Worm (Caenorhabditis elegans) whole organism, L2 larva: ENCODE measurements around the gene deb-1.

Source experiments
- C34F6.9 ChIP-seq: fragments of 150-350 bp; optimal IDR thresholded peaks from 2 replicates; lab custom pipeline; 2014; ENCODE audit warnings: missing biosample characterization, missing genetic modification characterization
- F13H6.1 ChIP-seq: sonication (generic microtip); optimal IDR thresholded peaks from 2 replicates; lab custom pipeline; 2016; ENCODE audit warnings: missing genetic modification characterization, missing compliant biosample characterization
- R02D3.7 ChIP-seq: fragments of 150-350 bp; optimal IDR thresholded peaks from 2 replicates; lab custom pipeline; 2014; ENCODE audit warnings: missing biosample characterization, missing genetic modification characterization
- Y55F3AM.14 ChIP-seq: fragments of 200-800 bp; sonication (Bioruptor generic); optimal IDR thresholded peaks from 2 replicates; lab custom pipeline; 2018; ENCODE audit warnings: mild to moderate bottlenecking, missing genetic modification characterization, missing compliant biosample characterization
- ZK546.5 ChIP-seq: sonication (generic microtip); optimal IDR thresholded peaks from 2 replicates; lab custom pipeline; 2017; ENCODE audit warnings: missing biosample characterization, missing genetic modification characterization
- alr-1 ChIP-seq: fragments of 150-350 bp; optimal IDR thresholded peaks from 2 replicates; lab custom pipeline; 2014; ENCODE audit warnings: missing biosample characterization, missing genetic modification characterization
- aly-2 ChIP-seq: fragments of 150-350 bp; optimal IDR thresholded peaks from 2 replicates; lab custom pipeline; 2014; ENCODE audit warnings: missing biosample characterization, missing genetic modification characterization
- ama-1 ChIP-seq: fragments of 150-350 bp; optimal IDR thresholded peaks from 2 replicates; lab custom pipeline; 2018; ENCODE audit warnings: inconsistent platforms
- blmp-1 ChIP-seq: sonication (generic microtip); optimal IDR thresholded peaks from 2 replicates; lab custom pipeline; 2017; ENCODE audit warnings: missing genetic modification characterization, mild to moderate bottlenecking, missing compliant biosample characterization, antibody characterized with exemption, moderate library complexity; ENCODE audit not compliant: insufficient read depth
- ceh-16 ChIP-seq: fragments of 150-350 bp; optimal IDR thresholded peaks from 2 replicates; lab custom pipeline; 2014; ENCODE audit warnings: missing biosample characterization, missing genetic modification characterization
- ceh-82 ChIP-seq: fragments of 150-350 bp; optimal IDR thresholded peaks from 2 replicates; lab custom pipeline; 2014; ENCODE audit warnings: missing biosample characterization, missing genetic modification characterization
- crh-2 ChIP-seq: sonication (generic microtip); optimal IDR thresholded peaks from 2 replicates; lab custom pipeline; 2017; ENCODE audit warnings: missing biosample characterization, missing genetic modification characterization
- dmd-4 ChIP-seq: sonication (generic microtip); optimal IDR thresholded peaks from 2 replicates; lab custom pipeline; 2017; ENCODE audit warnings: missing biosample characterization, missing genetic modification characterization
- egl-27 ChIP-seq: sonication (generic microtip); optimal IDR thresholded peaks from 3 replicates; lab custom pipeline; 2017; ENCODE audit warnings: missing biosample characterization, missing genetic modification reagents, missing genetic modification characterization
- elt-1 ChIP-seq: fragments of 150-350 bp; optimal IDR thresholded peaks from 2 replicates; lab custom pipeline; 2014; ENCODE audit warnings: missing biosample characterization, missing genetic modification characterization
- elt-3 ChIP-seq: sonication (generic microtip); optimal IDR thresholded peaks from 2 replicates; lab custom pipeline; 2017; ENCODE audit warnings: missing biosample characterization, missing genetic modification characterization
- fos-1 ChIP-seq: fragments of 150-350 bp; optimal IDR thresholded peaks from 2 replicates; lab custom pipeline; 2014; ENCODE audit warnings: missing biosample characterization, missing genetic modification characterization
- gmeb-1 ChIP-seq: fragments of 150-350 bp; optimal IDR thresholded peaks from 2 replicates; lab custom pipeline; 2014; ENCODE audit warnings: missing biosample characterization, missing genetic modification characterization
- lin-11 ChIP-seq: fragments of 150-350 bp; sonication (generic microtip); optimal IDR thresholded peaks from 2 replicates; lab custom pipeline; 2014; ENCODE audit warnings: missing biosample characterization, missing genetic modification characterization, inconsistent platforms, mixed read lengths
- lin-13 ChIP-seq: fragments of 150-350 bp; optimal IDR thresholded peaks from 2 replicates; lab custom pipeline; 2014; ENCODE audit warnings: missing biosample characterization, missing genetic modification reagents, missing genetic modification characterization
- lin-39 ChIP-seq: fragments of 150-350 bp; optimal IDR thresholded peaks from 2 replicates; lab custom pipeline; 2014; ENCODE audit warnings: missing biosample characterization, missing genetic modification reagents, missing genetic modification characterization
- lsy-2 ChIP-seq, 2 experiments: fragments of 150-350 bp in 1 of 2; sonication (generic microtip) in 1 of 2; optimal IDR thresholded peaks; 2 replicates each; lab custom pipeline; 2014 to 2017; ENCODE audit warnings: missing biosample characterization in 2 of 2, missing genetic modification characterization in 2 of 2
- mab-5 ChIP-seq: fragments of 150-350 bp; optimal IDR thresholded peaks from 2 replicates; lab custom pipeline; 2014; ENCODE audit warnings: missing biosample characterization, missing genetic modification characterization
- mbf-1 ChIP-seq: sonication (generic microtip); optimal IDR thresholded peaks from 2 replicates; lab custom pipeline; 2017; ENCODE audit warnings: missing biosample characterization, missing genetic modification characterization
- mdl-1 ChIP-seq, 2 experiments: fragments of 150-350 bp in 1 of 2; sonication (generic microtip) in 1 of 2; optimal IDR thresholded peaks; 2 replicates each; lab custom pipeline; 2017; ENCODE audit warnings: missing biosample characterization in 2 of 2, missing genetic modification characterization in 2 of 2
- nhr-10 ChIP-seq: sonication (generic microtip); optimal IDR thresholded peaks from 2 replicates; lab custom pipeline; 2017; ENCODE audit warnings: missing biosample characterization, missing genetic modification characterization
- nhr-11 ChIP-seq: fragments of 150-350 bp; optimal IDR thresholded peaks from 2 replicates; lab custom pipeline; 2014; ENCODE audit warnings: missing biosample characterization, missing genetic modification characterization
- nhr-12 ChIP-seq: fragments of 150-350 bp; optimal IDR thresholded peaks from 2 replicates; lab custom pipeline; 2014; ENCODE audit warnings: missing biosample characterization, missing genetic modification characterization
- nhr-129 ChIP-seq: fragments of 150-350 bp; optimal IDR thresholded peaks from 2 replicates; lab custom pipeline; 2014; ENCODE audit warnings: missing biosample characterization, missing genetic modification characterization
- nhr-21 ChIP-seq: fragments of 150-350 bp; optimal IDR thresholded peaks from 2 replicates; lab custom pipeline; 2014; ENCODE audit warnings: missing biosample characterization, missing genetic modification characterization
- nhr-23 ChIP-seq: fragments of 150-350 bp; optimal IDR thresholded peaks from 2 replicates; lab custom pipeline; 2014; ENCODE audit warnings: missing biosample characterization, missing genetic modification reagents, missing genetic modification characterization
- nhr-237 ChIP-seq: fragments of 150-350 bp; optimal IDR thresholded peaks from 2 replicates; lab custom pipeline; 2014; ENCODE audit warnings: missing biosample characterization, missing genetic modification characterization
- nhr-25 ChIP-seq: fragments of 150-350 bp; sonication (generic microtip); optimal IDR thresholded peaks from 3 replicates; lab custom pipeline; 2014; ENCODE audit warnings: missing biosample characterization, missing genetic modification characterization
- nhr-6 ChIP-seq: fragments of 150-350 bp; optimal IDR thresholded peaks from 2 replicates; lab custom pipeline; 2014; ENCODE audit warnings: missing biosample characterization, missing genetic modification characterization
- nhr-77 ChIP-seq: fragments of 150-350 bp; optimal IDR thresholded peaks from 2 replicates; lab custom pipeline; 2014; ENCODE audit warnings: missing biosample characterization, missing genetic modification characterization
- peb-1 ChIP-seq: fragments of 150-350 bp; optimal IDR thresholded peaks from 2 replicates; lab custom pipeline; 2014; ENCODE audit warnings: missing biosample characterization, missing genetic modification characterization
- sem-4 ChIP-seq: fragments of 150-350 bp; optimal IDR thresholded peaks from 2 replicates; lab custom pipeline; 2014; ENCODE audit warnings: missing biosample characterization, missing genetic modification reagents, missing genetic modification characterization
- skn-1 ChIP-seq: sonication (generic microtip); optimal IDR thresholded peaks from 2 replicates; lab custom pipeline; 2017; ENCODE audit warnings: missing biosample characterization, missing genetic modification characterization
- sma-3 ChIP-seq: sonication (generic microtip); optimal IDR thresholded peaks from 2 replicates; lab custom pipeline; 2016; ENCODE audit warnings: missing genetic modification reagents, missing genetic modification characterization, missing compliant biosample characterization
- sma-9 ChIP-seq, 2 experiments: fragments of 150-350 bp in 1 of 2; sonication (generic microtip) in 1 of 2; optimal IDR thresholded peaks; 2 replicates each; lab custom pipeline; 2014 to 2016; ENCODE audit warnings: missing genetic modification characterization in 2 of 2, mild to moderate bottlenecking in 1 of 2, missing biosample characterization in 1 of 2, missing compliant biosample characterization in 1 of 2, missing genetic modification reagents in 1 of 2, moderate library complexity in 1 of 2
- snpc-4 ChIP-seq: fragments of 150-350 bp; optimal IDR thresholded peaks from 2 replicates; lab custom pipeline; 2014; ENCODE audit warnings: missing biosample characterization, missing genetic modification characterization
- unc-39 ChIP-seq: fragments of 150-350 bp; optimal IDR thresholded peaks from 2 replicates; lab custom pipeline; 2014; ENCODE audit warnings: missing biosample characterization, missing genetic modification characterization
- unc-55 ChIP-seq: fragments of 150-350 bp; sonication (generic microtip); optimal IDR thresholded peaks from 3 replicates; lab custom pipeline; 2014; ENCODE audit warnings: missing biosample characterization, missing genetic modification reagents, missing genetic modification characterization
- unc-62 ChIP-seq: fragments of 150-350 bp; optimal IDR thresholded peaks from 2 replicates; lab custom pipeline; 2014; ENCODE audit warnings: missing biosample characterization, missing genetic modification reagents, missing genetic modification characterization
- zag-1 ChIP-seq: fragments of 150-350 bp; optimal IDR thresholded peaks from 2 replicates; lab custom pipeline; 2014; ENCODE audit warnings: missing biosample characterization, missing genetic modification characterization
- ztf-1 ChIP-seq: fragments of 200-800 bp; sonication (Bioruptor generic); conservative IDR thresholded peaks from 2 replicates; pipeline ENCODE4 v1.3.6; 2022; ENCODE audit warnings: missing genetic modification characterization, missing compliant biosample characterization
- ztf-11 ChIP-seq: sonication (generic microtip); optimal IDR thresholded peaks from 2 replicates; lab custom pipeline; 2017; ENCODE audit warnings: missing biosample characterization, missing genetic modification characterization
- ztf-4 ChIP-seq: fragments of 150-350 bp; optimal IDR thresholded peaks from 2 replicates; lab custom pipeline; 2014; ENCODE audit warnings: missing biosample characterization, missing genetic modification characterization

deb-1 gene

DNA sequence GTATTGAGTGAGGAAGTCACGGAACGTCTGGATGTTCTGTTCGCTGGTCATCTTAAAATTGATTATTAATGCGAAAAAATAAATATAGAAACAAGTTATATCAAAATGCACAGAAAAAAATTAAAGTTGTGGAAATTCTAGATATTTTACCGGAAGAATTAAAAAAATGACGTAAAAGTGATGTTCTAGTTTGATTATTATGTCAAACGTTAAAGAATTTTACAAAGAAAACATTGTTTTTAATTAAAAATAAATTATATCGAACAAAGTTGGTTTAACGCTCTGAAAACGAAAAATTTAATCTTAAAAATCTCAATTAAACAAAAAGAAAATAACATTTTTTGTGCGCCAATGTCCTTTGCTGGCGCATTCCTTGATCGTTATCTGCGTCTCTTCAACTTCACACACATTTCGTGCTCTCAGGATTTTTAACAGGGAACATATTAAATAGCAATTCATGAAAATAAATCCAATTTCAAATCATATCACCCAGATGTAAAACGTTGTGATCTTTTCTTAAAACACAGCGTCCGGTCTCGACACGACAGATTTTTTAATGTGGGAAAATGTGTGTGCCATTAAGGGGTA lies 49.4 kb downstream of the deb-1 start, which contains the start of gene tin-9.1:
tin-9.1 (minus strand) TSS at position 51 of the 588 bp plus-strand sequence.
- TF ChIP-seq unc-55 (GFP tag; lab: Kevin White, UChicago) (peak; percentile 83), fos-1 (tag; lab: Kevin White, UChicago) (peak; percentile 60), nhr-6 (peak; percentile 53), crh-2 (tag; lab: Kevin White, UChicago) (peak; percentile 88), ama-1 (lab: Kevin White, UChicago) (no peak), sma-3 (peak; percentile 57), mab-5 (tag; lab: Kevin White, UChicago) (peak; percentile 38), lin-39 (tag; lab: Kevin White, UChicago) (no peak), lin-13 (GFP tag; lab: Kevin White, UChicago) (peak; percentile 59), nhr-12 (tag; lab: Kevin White, UChicago) (no peak), skn-1 (tag; lab: Kevin White, UChicago) (no peak), gmeb-1 (peak; percentile 87), F13H6.1 (tag; lab: Kevin White, UChicago) (peak; percentile 66), alr-1 (tag; lab: Kevin White, UChicago) (no peak), aly-2 (tag; lab: Kevin White, UChicago) (no peak), unc-39 (tag; lab: Kevin White, UChicago) (no peak), elt-3 (tag; lab: Kevin White, UChicago) (no peak), ztf-11 (tag; lab: Kevin White, UChicago) (no peak), blmp-1 (tag; lab: Kevin White, UChicago) (no peak), unc-62 (GFP tag; lab: Kevin White, UChicago) (no peak), sem-4 (tag; lab: Kevin White, UChicago) (peak; percentile 70), egl-27 (tag; lab: Kevin White, UChicago) (peak; percentile 24), nhr-10 (tag; lab: Kevin White, UChicago) (no peak), nhr-11 (tag; lab: Kevin White, UChicago) (no peak), mbf-1 (tag; lab: Kevin White, UChicago) (no peak), lsy-2 (tag; optimal IDR thresholded peaks at IDR 0.05; lab: Kevin White, UChicago) (peak; percentile 72 to 93), dmd-4 (tag; lab: Kevin White, UChicago) (peak; percentile 9), Y55F3AM.14 (GFP tag; lab: Kevin White, UChicago) (no peak), ztf-1 (GFP tag; lab: Robert Waterston, UW) (no peak), zag-1 (tag; lab: Kevin White, UChicago) (no peak), nhr-237 (tag; lab: Kevin White, UChicago) (no peak), ZK546.5 (tag; lab: Kevin White, UChicago) (no peak), peb-1 (tag; lab: Kevin White, UChicago) (no peak), nhr-129 (tag; lab: Kevin White, UChicago) (peak; percentile 67), R02D3.7 (tag; lab: Kevin White, UChicago) (peak; percentile 15), sma-9 (GFP tag; optimal IDR thresholded peaks at IDR 0.05; lab: Kevin White, UChicago) (peak; percentile 89), sma-9 (tag; optimal IDR thresholded peaks at IDR 0.05; lab: Kevin White, UChicago) (no peak), mdl-1 (tag; optimal IDR thresholded peaks at IDR 0.05; lab: Kevin White, UChicago) (no peak), C34F6.9 (peak; percentile 96), lin-11 (tag; lab: Kevin White, UChicago) (no peak), snpc-4 (tag; lab: Kevin White, UChicago) (peak; percentile 68), ztf-4 (tag; lab: Kevin White, UChicago) (peak; percentile 49), ceh-82 (tag; lab: Kevin White, UChicago) (no peak), nhr-21 (peak; percentile 53), ceh-16 (peak; percentile 11), nhr-77 (tag; lab: Kevin White, UChicago) (no peak), nhr-23 (tag; lab: Kevin White, UChicago) (no peak), nhr-25 (tag; lab: Kevin White, UChicago) (peak; percentile 69), elt-1 (no peak)
